1 fruit fly cellular context compared by ENCODE assay signal in the genomic region with DNA sequence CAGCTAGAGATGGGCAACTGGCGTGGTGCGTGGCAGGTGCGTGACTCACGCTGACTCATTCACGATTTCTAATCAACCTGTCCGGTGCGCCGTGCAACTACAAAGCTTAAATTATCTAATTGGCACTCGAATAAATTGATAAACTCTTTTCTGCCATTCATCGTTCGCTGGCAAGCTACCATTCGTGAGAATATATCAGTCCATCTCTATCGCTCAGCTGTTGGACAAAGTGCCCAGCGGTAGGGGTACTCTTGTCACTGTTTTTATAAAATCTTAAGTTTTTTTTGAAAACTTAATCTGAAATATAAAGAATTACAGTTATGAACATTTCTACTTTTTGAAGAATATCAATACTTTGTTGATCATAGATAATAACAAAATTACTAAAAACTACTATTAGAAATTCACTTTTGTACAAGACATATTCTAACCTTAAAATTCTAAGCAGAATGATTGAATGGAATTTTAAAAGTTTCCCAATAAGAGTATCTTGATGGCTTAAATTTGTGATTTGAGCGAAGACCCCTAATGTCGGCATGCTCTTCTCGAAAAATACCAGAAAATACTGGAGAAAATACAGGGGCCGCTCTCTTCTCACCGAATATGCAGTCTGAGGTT.
TF ChIP-seq lines count a peak whose summit lies in the region.

A gene (minus strand): TSS at position 187 of the 618 bp plus-strand sequence.
A gene (plus strand): TSS at position 553 of the 618 bp plus-strand sequence.

TF ChIP-seq in whole organism, embryonic, 481 proteins besides CTCF, POLR2A, EP300 and RAD21 (continued from another document):
- TF ChIP-seq jigr1 (GFP tag; IDR thresholded peaks at IDR 0.05; lab: Robert Waterston, UW): peak; percentile 73; the same call in 2 of the 3 replicates
- peak; percentile 78 for TF ChIP-seq CG3281 (GFP tag; optimal IDR thresholded peaks at IDR 0.05; lab: Kevin White, UChicago)
- TF ChIP-seq stc (GFP tag; IDR thresholded peaks at IDR 0.05; lab: Robert Waterston, UW): peak; percentile 61; the same call in 1 of the 2 replicates
- TF ChIP-seq corto (GFP tag; optimal IDR thresholded peaks at IDR 0.05; lab: Kevin White, UChicago): no peak
- TF ChIP-seq org-1 (GFP tag; optimal IDR thresholded peaks at IDR 0.05; lab: Kevin White, UChicago): peak; percentile 58
- TF ChIP-seq pan (optimal IDR thresholded peaks at IDR 0.05; lab: Kevin White, UChicago): no peak
- peak in 1 of 2 experiments; percentile 45 for TF ChIP-seq pan (GFP tag; optimal IDR thresholded peaks at IDR 0.05 in 1 of 2, IDR thresholded peaks at IDR 0.05 in 1 of 2)
- peak; percentile 60 for TF ChIP-seq NFAT (GFP tag; IDR thresholded peaks at IDR 0.05; lab: Robert Waterston, UW)
- TF ChIP-seq abd-A (tag; optimal IDR thresholded peaks at IDR 0.05; lab: Kevin White, UChicago): no peak
- peak; percentile 46 for TF ChIP-seq kay (GFP tag; optimal IDR thresholded peaks at IDR 0.05; lab: Kevin White, UChicago)
- TF ChIP-seq CG9876 (GFP tag; optimal IDR thresholded peaks at IDR 0.05; lab: Kevin White, UChicago): peak; percentile 74
- peak; percentile 93 for TF ChIP-seq nmo (GFP tag; optimal IDR thresholded peaks at IDR 0.05; lab: Kevin White, UChicago)
- TF ChIP-seq CG1603 (tag; optimal IDR thresholded peaks at IDR 0.05; lab: Kevin White, UChicago): peak; percentile 83
- no peak for TF ChIP-seq CG6765 (GFP tag; optimal IDR thresholded peaks at IDR 0.05; lab: Kevin White, UChicago)
- peak; percentile 80 for TF ChIP-seq CG12942 (GFP tag; optimal IDR thresholded peaks at IDR 0.05; lab: Kevin White, UChicago)
- peak; percentile 50 for TF ChIP-seq Six4 (GFP tag; optimal IDR thresholded peaks at IDR 0.05; lab: Kevin White, UChicago)
- TF ChIP-seq CG32772 (GFP tag; IDR thresholded peaks at IDR 0.05; lab: Robert Waterston, UW): peak; percentile 51
- TF ChIP-seq CG10565 (GFP tag; optimal IDR thresholded peaks at IDR 0.05; lab: Kevin White, UChicago): no peak
- peak; percentile 27 for TF ChIP-seq CG10274 (GFP tag; optimal IDR thresholded peaks at IDR 0.05; lab: Kevin White, UChicago)
- no peak for TF ChIP-seq emc (GFP tag; optimal IDR thresholded peaks at IDR 0.05; lab: Kevin White, UChicago)
- TF ChIP-seq CG13296 (GFP tag; optimal IDR thresholded peaks at IDR 0.05; lab: Kevin White, UChicago): peak; percentile 53
- 0 out of 2 replicates have a peak, but pooled peaks have one; percentile 34 for TF ChIP-seq Gsc (GFP tag; IDR thresholded peaks at IDR 0.05; lab: Robert Waterston, UW)
